Worm (Caenorhabditis elegans): Measurements from ENCODE around the gene sru-45.

sru-45 gene

DNA sequence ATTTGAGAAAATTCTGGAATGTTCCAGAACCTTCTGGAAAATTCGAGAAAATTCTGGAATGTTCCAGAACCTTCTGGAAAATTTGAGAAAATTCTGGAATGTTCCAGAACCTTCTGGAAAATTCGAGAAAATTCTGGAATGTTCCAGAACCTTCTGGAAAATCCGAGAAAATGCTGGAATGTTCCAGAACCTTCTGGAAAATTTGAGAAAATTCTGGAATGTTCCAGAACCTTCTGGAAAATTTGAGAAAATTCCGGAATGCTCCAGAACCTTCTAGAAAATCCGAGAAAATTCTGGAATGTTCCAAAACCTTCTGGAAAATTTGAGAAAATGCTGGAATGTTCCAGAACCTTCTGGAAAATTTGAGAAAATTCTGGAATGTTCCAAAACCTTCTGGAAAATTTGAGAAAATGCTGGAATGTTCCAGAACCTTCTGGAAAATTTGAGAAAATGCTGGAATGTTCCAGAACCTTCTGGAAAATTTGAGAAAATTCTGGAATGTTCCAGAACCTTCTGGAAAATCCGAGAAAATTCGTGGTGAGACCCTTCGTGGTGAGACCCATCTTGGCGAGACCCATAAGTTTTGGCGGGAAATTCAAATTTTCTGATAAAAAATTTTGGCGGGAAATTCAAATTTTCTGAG, 17.6 kb upstream of the sru-45 start:
- TF ChIP-seq hsf-1 (GFP tag; IDR thresholded peaks at IDR 0.05) (peak; percentile 96), egrh-3 (GFP tag; IDR thresholded peaks at IDR 0.05) (peak; percentile 13), madf-6 (GFP tag; IDR thresholded peaks at IDR 0.05) (peak; percentile 30; the same call in 1 of the 2 replicates), pbrm-1 (GFP tag; IDR thresholded peaks at IDR 0.05) (0 out of 2 replicates have a peak, but pooled peaks have one; percentile 13), dox-1 (GFP tag; IDR thresholded peaks at IDR 0.05) (peak; percentile 74)

DNA sequence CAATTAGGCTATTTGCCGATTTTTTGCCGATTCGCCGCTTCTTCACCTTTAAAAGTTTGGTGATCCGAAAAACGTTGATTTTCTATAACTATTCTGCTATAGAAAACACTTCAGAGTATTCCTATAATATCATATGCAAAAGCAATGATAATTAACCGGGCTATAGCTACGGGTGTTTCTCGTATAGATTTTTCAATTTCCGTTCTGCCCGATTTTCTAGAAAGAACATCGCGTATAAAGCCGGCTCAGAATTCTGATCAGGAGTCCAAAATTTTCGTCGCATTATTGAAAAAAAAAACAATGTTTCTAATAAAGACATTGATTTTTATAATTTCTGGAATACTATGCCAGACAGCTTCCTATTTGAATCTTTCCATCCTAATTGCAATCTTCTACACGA, 15.1 kb upstream of the sru-45 start, which contains the start of gene srbc-65:
Gene srbc-65, plus strand, starts transcription at position 301 of the 400 bp plus-strand sequence.
- TF ChIP-seq chd-7 (tag; optimal IDR thresholded peaks at IDR 0.05) (no peak), athp-1 (tag; optimal IDR thresholded peaks at IDR 0.05) (no peak), B0035.1 (tag; optimal IDR thresholded peaks at IDR 0.05) (no peak), ceh-58 (GFP tag; IDR thresholded peaks at IDR 0.05) (no peak), unc-62 (GFP tag; optimal IDR thresholded peaks at IDR 0.05) (no peak), dpff-1 (tag; optimal IDR thresholded peaks at IDR 0.05) (no peak)

DNA sequence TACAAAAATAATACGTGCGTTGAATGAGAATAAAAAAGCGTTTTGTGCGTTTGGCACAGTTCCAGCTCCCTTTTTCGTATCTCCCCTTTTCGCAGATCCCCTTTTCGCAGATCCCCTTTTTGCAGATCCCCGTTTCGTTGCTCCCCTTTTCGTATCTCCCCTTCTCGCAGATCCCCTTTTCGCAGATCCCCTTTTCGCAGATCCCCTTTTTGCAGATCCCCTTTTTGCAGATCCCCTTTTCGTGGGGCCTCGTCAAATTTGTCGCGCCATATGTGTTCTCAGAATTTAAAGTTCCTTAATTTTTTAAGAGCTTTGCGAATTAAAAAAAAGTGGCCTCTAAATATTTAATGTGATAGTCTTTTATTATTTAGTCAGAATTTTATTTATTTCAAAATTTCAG, 12.8 kb upstream of the sru-45 start, which contains the start of gene Y32B12B.4:
Gene Y32B12B.4, plus strand, starts transcription at position 399 of the 400 bp plus-strand sequence.
- TF ChIP-seq T07F8.4 (tag; optimal IDR thresholded peaks at IDR 0.05) (no peak), lsy-27 (tag; optimal IDR thresholded peaks at IDR 0.05; ENCODE audit: borderline replicate concordance, insufficient read depth) (no peak), egrh-3 (GFP tag; IDR thresholded peaks at IDR 0.05) (0 out of 2 replicates have a peak, but pooled peaks have one; percentile 5), ceh-100 (GFP tag; IDR thresholded peaks at IDR 0.05) (peak; percentile 90), D2030.7 (GFP tag; IDR thresholded peaks at IDR 0.05) (0 out of 2 replicates have a peak, but pooled peaks have one; percentile 13), ceh-58 (GFP tag; IDR thresholded peaks at IDR 0.05) (no peak), ccch-3 (GFP tag; optimal IDR thresholded peaks at IDR 0.05) (no peak), nfyb-1 (GFP tag; IDR thresholded peaks at IDR 0.05) (no peak), C17E4.6 (GFP tag; IDR thresholded peaks at IDR 0.05) (no peak), unc-130 (GFP tag; optimal IDR thresholded peaks at IDR 0.05) (peak; percentile 34), ztf-28 (GFP tag; IDR thresholded peaks at IDR 0.05) (no peak), ztf-18 (tag; optimal IDR thresholded peaks at IDR 0.05) (no peak), aptf-2 (GFP tag; conservative IDR thresholded peaks at IDR 0.05) (0 out of 2 replicates have a peak, but pooled peaks have one; percentile 9), bed-1 (GFP tag; IDR thresholded peaks at IDR 0.05) (no peak), hmg-1.2 (GFP tag; IDR thresholded peaks at IDR 0.05) (no peak), mcd-1 (GFP tag; IDR thresholded peaks at IDR 0.05) (no peak), F52B5.7 (tag; optimal IDR thresholded peaks at IDR 0.05) (no peak), let-607 (tag; optimal IDR thresholded peaks at IDR 0.05) (no peak)

DNA sequence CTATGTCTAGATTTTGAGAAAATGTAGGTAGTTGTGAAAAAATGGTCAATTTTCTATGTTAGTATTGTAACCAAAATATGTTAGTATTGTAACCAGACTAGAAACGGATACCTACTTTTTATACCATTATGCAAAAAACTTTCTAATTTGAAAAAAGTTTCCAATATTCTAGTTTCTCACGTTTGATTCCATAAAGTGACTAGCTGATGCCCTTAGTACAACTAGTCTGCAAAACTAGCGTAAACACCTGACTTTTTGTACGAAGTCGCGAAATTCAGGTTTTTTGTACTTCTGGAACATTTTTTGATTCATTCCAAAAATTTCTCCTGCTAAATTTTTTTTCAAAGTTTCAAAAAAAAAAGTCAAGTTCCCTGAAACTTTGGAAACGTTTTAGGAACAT, 2.3 kb downstream of the sru-45 start:
- no peak for TF ChIP-seq mes-4 (tag; optimal IDR thresholded peaks at IDR 0.05)
- TF ChIP-seq unc-62 (GFP tag; optimal IDR thresholded peaks at IDR 0.05): no peak
- TF ChIP-seq hsf-1 (GFP tag; IDR thresholded peaks at IDR 0.05): no peak
- TF ChIP-seq F37B4.10 (GFP tag; IDR thresholded peaks at IDR 0.05): no peak

DNA sequence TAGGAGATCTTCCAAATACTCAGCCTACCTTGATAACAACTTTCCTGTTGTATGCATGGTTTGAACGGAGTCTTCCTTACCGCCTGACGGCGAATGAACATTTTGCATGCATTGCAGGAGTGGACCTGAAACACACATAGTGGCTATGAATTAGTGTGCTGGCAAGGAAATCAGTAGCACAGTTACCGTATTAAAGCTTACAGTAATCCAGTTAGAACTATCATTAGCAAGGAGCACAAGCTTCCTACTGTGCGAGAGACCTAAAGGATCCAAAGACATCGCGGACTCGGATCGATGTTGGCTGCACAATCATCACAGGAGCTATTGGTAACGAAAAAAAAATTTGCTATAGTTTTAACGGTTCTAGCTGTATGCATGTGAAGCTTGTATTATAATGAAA, 5.0 kb downstream of the sru-45 start, which contains the start of gene nhr-233:
Gene nhr-233, minus strand, starts transcription at position 101 of the 400 bp plus-strand sequence.
- TF ChIP-seq lin-54 (GFP tag; optimal IDR thresholded peaks at IDR 0.05): no peak
- no peak for TF ChIP-seq Y56A3A.18 (GFP tag; IDR thresholded peaks at IDR 0.05)
- TF ChIP-seq madf-8 (GFP tag; conservative IDR thresholded peaks at IDR 0.05): no peak
- TF ChIP-seq unc-62 (GFP tag; optimal IDR thresholded peaks at IDR 0.05): no peak
- TF ChIP-seq C06A6.2 (GFP tag; conservative IDR thresholded peaks at IDR 0.05): no peak
- no peak for TF ChIP-seq F10E7.11 (tag; optimal IDR thresholded peaks at IDR 0.05)
- TF ChIP-seq lag-1 (GFP tag; IDR thresholded peaks at IDR 0.05): no peak
- no peak for TF ChIP-seq B0019.2 (GFP tag; conservative IDR thresholded peaks at IDR 0.05)
- no peak for TF ChIP-seq B0261.1 (tag; optimal IDR thresholded peaks at IDR 0.05)
- no peak for TF ChIP-seq nhr-27 (tag; optimal IDR thresholded peaks at IDR 0.05)
- TF ChIP-seq ceh-91 (GFP tag; IDR thresholded peaks at IDR 0.05): no peak
- TF ChIP-seq F55B11.4 (tag; optimal IDR thresholded peaks at IDR 0.05; ENCODE audit: borderline replicate concordance, insufficient read depth): no peak
- TF ChIP-seq dpff-1 (tag; optimal IDR thresholded peaks at IDR 0.05): no peak
- TF ChIP-seq lsl-1 (GFP tag; optimal IDR thresholded peaks at IDR 0.05): no peak
- no peak for TF ChIP-seq dpl-1 (GFP tag; optimal IDR thresholded peaks at IDR 0.05)

Data from whole organism, young adult.